Fruit fly (Drosophila melanogaster) Kc167 (cell line): ENCODE measurements around the gene CG33269.
"Not testable (repeated sequence)": the region's sequence is repeated elsewhere in the genome, so short reads cannot be mapped to it uniquely, and the experiment has no call there.

Experiments
- Myc ChIP-seq: fragments of >200 bp; optimal IDR thresholded peaks from 2 replicates; lab custom pipeline; 2017; ENCODE audit warnings: missing external identifiers
- Sin3A ChIP-seq: fragments of >200 bp; optimal IDR thresholded peaks from 2 replicates; lab custom pipeline; 2018; ENCODE audit warnings: missing external identifiers
- h ChIP-seq: fragments of >200 bp; optimal IDR thresholded peaks from 3 replicates; lab custom pipeline; 2018; ENCODE audit warnings: missing external identifiers
- insv ChIP-seq: fragments of >200 bp; optimal IDR thresholded peaks from 3 replicates; lab custom pipeline; 2018; ENCODE audit warnings: missing external identifiers
- psq ChIP-seq: fragments of >200 bp; optimal IDR thresholded peaks from 2 replicates; lab custom pipeline; 2017; ENCODE audit warnings: missing external identifiers
- ttk ChIP-seq: sonication (Bioruptor generic); optimal IDR thresholded peaks from 2 replicates; lab custom pipeline; 2017; ENCODE audit warnings: missing external identifiers

Gene CG33269

DNA sequence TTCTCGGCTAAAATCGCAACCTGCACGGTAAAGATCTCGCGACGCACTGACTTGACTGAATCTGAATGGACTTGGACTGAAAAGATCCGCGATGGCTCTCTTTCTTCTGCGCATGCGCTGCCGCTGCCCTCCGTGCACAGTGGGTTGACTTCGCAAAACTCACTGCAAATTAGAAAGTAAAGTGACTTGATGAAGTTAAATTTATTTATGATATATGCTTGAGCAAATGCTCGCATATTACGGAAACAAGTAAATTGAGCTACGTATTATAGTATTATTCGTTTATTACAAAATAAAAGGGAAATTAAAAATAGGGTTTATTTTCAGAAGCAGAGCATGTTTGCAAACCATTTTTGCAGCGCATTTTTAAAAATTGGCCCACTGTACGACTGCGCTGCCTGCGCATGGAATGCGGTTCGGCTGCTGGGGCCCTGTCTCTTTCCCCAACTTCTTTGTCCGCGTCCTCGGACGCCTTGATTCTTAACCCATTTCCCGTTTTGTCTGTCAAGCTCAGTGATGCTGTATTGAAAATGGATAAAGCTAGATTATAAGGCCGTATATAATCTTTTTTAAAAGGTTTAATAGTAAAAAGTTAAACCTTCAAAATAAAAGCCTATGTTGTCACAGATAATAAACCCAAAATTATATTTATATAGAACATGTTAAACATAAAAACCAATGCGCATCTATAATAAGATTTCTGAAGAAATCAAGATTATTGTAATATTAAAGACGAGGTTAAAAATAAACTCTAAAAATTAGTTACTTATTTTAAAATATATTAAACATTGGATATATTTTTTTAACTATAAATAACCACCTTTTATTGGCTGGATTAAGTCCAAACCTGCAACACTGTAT, 6.0 kb upstream of the CG33269 start, which contains the start of gene rt:
Gene rt (minus strand): TSS at position 51 of the 861 bp plus-strand sequence.
- TF ChIP-seq insv (lab: Kevin White, UChicago) (no peak), Myc (no peak), psq (lab: Kevin White, UChicago) (no peak), ttk (lab: Kevin White, UChicago) (no peak), Sin3A (no peak), h (lab: Kevin White, UChicago) (no peak)

- TF ChIP-seq ttk (lab: Kevin White, UChicago) (no peak), psq (lab: Kevin White, UChicago) (no peak), h (lab: Kevin White, UChicago) (no peak), Sin3A (no peak), insv (lab: Kevin White, UChicago) (no peak), Myc (no peak)
These were observed 4.9 kb upstream of the CG33269 start for dm6 chr3L:11586794-11587462.

- TF ChIP-seq Sin3A (no peak), ttk (lab: Kevin White, UChicago) (no peak), insv (lab: Kevin White, UChicago) (no peak), psq (lab: Kevin White, UChicago) (no peak), h (lab: Kevin White, UChicago) (no peak), Myc (no peak)
These were observed 2.0 kb upstream of the CG33269 start, which contains the start of gene CG32086 for dm6 chr3L:11583964-11584363. Gene CG32086, minus strand, starts transcription at chr3L:11584064.

dm6 chr3L:11580919-11581318, 1.1 kb downstream of the CG33269 start, which contains the start of gene CG43391:
Gene CG43391, minus strand, starts transcription at chr3L:11581019.
- no peak for TF ChIP-seq h (lab: Kevin White, UChicago)
- TF ChIP-seq insv (lab: Kevin White, UChicago), result no peak
- TF ChIP-seq Sin3A, result no peak
- no peak for TF ChIP-seq ttk (lab: Kevin White, UChicago)
- TF ChIP-seq psq (lab: Kevin White, UChicago), result no peak

dm6 chr3L:11579919-11580318, 2.1 kb downstream of the CG33269 start, which contains the start of gene CG43390:
Gene CG43390, minus strand, starts transcription at chr3L:11579950.
- TF ChIP-seq ttk (lab: Kevin White, UChicago) (no peak), insv (lab: Kevin White, UChicago) (no peak), psq (lab: Kevin White, UChicago) (no peak), h (lab: Kevin White, UChicago) (no peak), Myc (no peak), Sin3A (no peak)

- TF ChIP-seq ttk (lab: Kevin White, UChicago), result no peak
- TF ChIP-seq h (lab: Kevin White, UChicago), result no peak
- TF ChIP-seq insv (lab: Kevin White, UChicago), result no peak
- TF ChIP-seq Myc, result no peak
- no peak for TF ChIP-seq Sin3A
- TF ChIP-seq psq (lab: Kevin White, UChicago), result no peak
These were observed 3.1 kb downstream of the CG33269 start for dm6 chr3L:11578847-11579246.

DNA sequence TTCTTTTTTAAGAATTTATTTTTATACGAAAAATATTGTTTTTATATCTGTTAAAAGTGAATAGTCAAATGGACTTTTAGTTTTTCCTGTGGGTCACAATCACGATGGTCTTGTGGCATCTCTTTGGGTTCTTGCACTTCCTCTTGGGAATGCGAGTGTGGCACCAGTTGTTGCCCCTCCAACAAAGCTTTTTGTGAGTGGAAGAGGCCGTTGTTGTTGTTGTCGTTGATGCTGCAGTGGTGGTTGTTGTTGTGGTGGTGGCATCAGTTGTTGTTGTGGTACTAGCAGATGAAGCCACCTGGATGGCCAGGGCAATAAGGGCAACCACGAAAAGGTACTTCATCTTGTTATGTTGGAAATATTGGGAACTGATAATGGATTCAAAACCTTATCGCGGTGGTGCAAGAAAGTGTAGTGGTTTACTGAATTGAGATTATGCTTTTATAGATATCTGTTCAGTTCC, 3.8 kb downstream of the CG33269 start, which contains the start of gene CG33270:
Gene CG33270 (minus strand): TSS at position 413 of the 463 bp plus-strand sequence.
- TF ChIP-seq Myc (no peak), ttk (lab: Kevin White, UChicago) (no peak), Sin3A (no peak)

- TF ChIP-seq Sin3A (no peak), Myc (no peak), h (lab: Kevin White, UChicago) (no peak), insv (lab: Kevin White, UChicago) (no peak), psq (lab: Kevin White, UChicago) (no peak), ttk (lab: Kevin White, UChicago) (no peak)
These were observed 4.6 kb downstream of the CG33269 start, which contains the start of gene CG33271 for dm6 chr3L:11577395-11577794. Gene CG33271, minus strand, starts transcription at chr3L:11577495.

DNA sequence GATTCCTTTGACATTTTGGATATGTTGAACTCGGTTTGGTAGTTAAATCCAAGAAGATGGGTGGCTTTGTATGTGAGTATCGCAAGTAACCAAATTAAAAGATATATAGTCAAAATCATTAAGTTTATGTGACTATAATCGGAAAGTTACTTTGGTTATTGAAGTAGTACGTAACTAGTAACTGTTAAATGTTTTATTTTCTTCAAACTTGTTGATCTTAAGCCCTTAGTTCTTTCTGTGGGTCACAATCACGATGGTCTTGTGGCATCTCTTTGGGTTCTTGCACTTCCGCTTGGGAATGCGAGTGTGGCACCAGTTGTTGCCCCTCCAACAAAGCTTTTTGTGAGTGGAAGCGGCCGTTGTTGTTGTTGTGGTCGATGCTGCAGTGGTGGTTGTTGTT, 5.1 kb downstream of the CG33269 start, which contains the start of gene CG33489:
Gene CG33489 (minus strand): TSS at position 101 of the 400 bp plus-strand sequence.
- TF ChIP-seq psq (lab: Kevin White, UChicago); ttk (lab: Kevin White, UChicago); Sin3A: not testable (repeated sequence)

DNA sequence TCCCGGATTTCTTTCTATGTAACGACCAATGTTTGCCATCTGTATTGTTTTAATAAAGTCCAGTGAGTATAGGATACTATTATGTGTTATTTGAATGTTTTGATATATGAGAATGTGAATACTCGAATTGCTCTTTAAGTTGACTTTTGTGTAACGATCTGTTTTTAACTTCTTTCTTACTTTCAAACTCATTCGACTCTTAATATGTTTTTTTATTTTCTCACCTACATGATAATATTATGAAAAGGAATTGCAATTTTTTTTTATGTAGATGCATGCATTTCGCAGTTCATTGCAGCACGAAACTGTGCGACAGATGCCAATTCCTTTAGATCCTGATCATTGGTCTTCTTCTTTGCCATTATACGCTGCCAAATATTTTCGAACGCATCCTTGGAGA, 7.4 kb downstream of the CG33269 start, which contains the start of gene CG33490:
Gene CG33490 (minus strand): TSS at position 101 of the 400 bp plus-strand sequence.
- no peak for TF ChIP-seq insv (lab: Kevin White, UChicago)
- TF ChIP-seq Myc, result no peak
- TF ChIP-seq h (lab: Kevin White, UChicago), result no peak
- no peak for TF ChIP-seq Sin3A
- no peak for TF ChIP-seq ttk (lab: Kevin White, UChicago)
- no peak for TF ChIP-seq psq (lab: Kevin White, UChicago)

dm6 chr3L:11563972-11564533, 17.9 kb downstream of the CG33269 start, which contains the start of the genes CG46412 and CG33267:
Gene CG46412, minus strand, starts transcription at chr3L:11564072.
Gene CG33267, plus strand, starts transcription at chr3L:11564483.
- TF ChIP-seq ttk (lab: Kevin White, UChicago) (no peak), Sin3A (no peak), insv (lab: Kevin White, UChicago) (no peak), Myc (no peak), h (lab: Kevin White, UChicago) (no peak), psq (lab: Kevin White, UChicago) (no peak)
